Fruit fly (Drosophila melanogaster) whole organism, prepupa: ENCODE results near the gene CG10674.

Experiments used
- Blimp-1 ChIP-seq: fragments of 200-800 bp; sonication (Bioruptor generic); optimal IDR thresholded peaks from 3 replicates; lab custom pipeline; 2017; ENCODE audit warnings: missing biosample characterization, missing genetic modification characterization, mild to moderate bottlenecking, moderate library complexity, missing genetic modification reagents
- CG10669 ChIP-seq: fragments of 200-800 bp; sonication (Bioruptor generic); optimal IDR thresholded peaks from 3 replicates; lab custom pipeline; 2018; ENCODE audit warnings: missing biosample characterization, mild to moderate bottlenecking, missing genetic modification characterization, moderate library complexity
- CG11294 ChIP-seq: fragments of 200-800 bp; sonication (Bioruptor generic); IDR thresholded peaks from 2 replicates; pipeline ENCODE4 v1.3.6; 2022; ENCODE audit warnings: missing biosample characterization, missing genetic modification characterization
- CG11762 ChIP-seq: fragments of 200-800 bp; sonication (Bioruptor generic); optimal IDR thresholded peaks from 3 replicates; lab custom pipeline; 2016; ENCODE audit warnings: missing biosample characterization, missing genetic modification characterization; ENCODE audit not compliant: insufficient read depth
- CG11902 ChIP-seq: fragments of 200-800 bp; sonication (Bioruptor generic); optimal IDR thresholded peaks from 3 replicates; lab custom pipeline; 2016; ENCODE audit warnings: missing biosample characterization, missing genetic modification characterization
- CG15336 ChIP-seq: fragments of 200-800 bp; sonication (Bioruptor generic); IDR thresholded peaks from 2 replicates; pipeline ENCODE4 v1.3.6; 2022; ENCODE audit warnings: missing biosample characterization, missing genetic modification characterization
- CG1621 ChIP-seq: fragments of 200-800 bp; sonication (Bioruptor generic); optimal IDR thresholded peaks from 3 replicates; lab custom pipeline; 2018; ENCODE audit warnings: missing biosample characterization, mild to moderate bottlenecking, missing genetic modification characterization
- CG16779 ChIP-seq: fragments of 200-800 bp; sonication (Bioruptor generic); optimal IDR thresholded peaks from 3 replicates; lab custom pipeline; 2017; ENCODE audit warnings: missing biosample characterization, mild to moderate bottlenecking, missing genetic modification characterization
- CG31627 ChIP-seq: fragments of 200-800 bp; sonication (Bioruptor generic); optimal IDR thresholded peaks from 3 replicates; lab custom pipeline; 2016; ENCODE audit warnings: missing biosample characterization, missing genetic modification characterization
- CG32006 ChIP-seq: fragments of 200-800 bp; sonication (Bioruptor generic); optimal IDR thresholded peaks from 3 replicates; lab custom pipeline; 2017; ENCODE audit warnings: missing biosample characterization, mild to moderate bottlenecking, missing genetic modification characterization
- CG34406 ChIP-seq: fragments of 200-800 bp; sonication (Bioruptor generic); optimal IDR thresholded peaks from 3 replicates; lab custom pipeline; 2016; ENCODE audit warnings: missing biosample characterization, missing genetic modification characterization
- CG3919 ChIP-seq: fragments of 200-800 bp; sonication (Bioruptor generic); optimal IDR thresholded peaks from 3 replicates; lab custom pipeline; 2016; ENCODE audit warnings: missing biosample characterization, missing genetic modification characterization
- CG6163 ChIP-seq: fragments of 200-800 bp; sonication (Bioruptor generic); IDR thresholded peaks from 3 replicates; pipeline ENCODE4 v1.3.6; 2022; ENCODE audit warnings: missing biosample characterization, missing genetic modification characterization
- CG6276 ChIP-seq: fragments of 200-800 bp; sonication (Bioruptor generic); optimal IDR thresholded peaks from 2 replicates; lab custom pipeline; 2017; ENCODE audit warnings: missing biosample characterization, mild to moderate bottlenecking, missing genetic modification characterization
- CG6792 ChIP-seq: fragments of 200-800 bp; sonication (Bioruptor generic); optimal IDR thresholded peaks from 3 replicates; lab custom pipeline; 2016; ENCODE audit warnings: missing biosample characterization, missing genetic modification characterization
- CG6854 ChIP-seq: fragments of 200-800 bp; sonication (Bioruptor generic); optimal IDR thresholded peaks from 2 replicates; lab custom pipeline; 2017; ENCODE audit warnings: missing biosample characterization, mild to moderate bottlenecking, missing genetic modification characterization
- CG7368 ChIP-seq: fragments of 200-800 bp; sonication (Bioruptor generic); optimal IDR thresholded peaks from 3 replicates; lab custom pipeline; 2016; ENCODE audit warnings: missing biosample characterization, missing genetic modification characterization
- CG8319 ChIP-seq: fragments of 200-800 bp; sonication (Bioruptor generic); optimal IDR thresholded peaks from 3 replicates; lab custom pipeline; 2016; ENCODE audit warnings: missing biosample characterization, missing genetic modification characterization
- CG8632 ChIP-seq: fragments of 200-800 bp; sonication (Bioruptor generic); optimal IDR thresholded peaks from 3 replicates; lab custom pipeline; 2016; ENCODE audit warnings: missing biosample characterization, missing genetic modification characterization
- Eip75B ChIP-seq: fragments of 200-800 bp; sonication (Bioruptor generic); optimal IDR thresholded peaks from 3 replicates; lab custom pipeline; 2016; ENCODE audit warnings: missing biosample characterization, missing genetic modification characterization
- Eip78C ChIP-seq: fragments of 200-800 bp; sonication (Bioruptor generic); peaks from one replicate; lab custom pipeline; 2016; ENCODE audit warnings: missing biosample characterization, missing genetic modification characterization
- Eip93F ChIP-seq: fragments of 200-800 bp; sonication (Bioruptor generic); optimal IDR thresholded peaks from 2 replicates; lab custom pipeline; 2016; ENCODE audit warnings: missing biosample characterization, mild to moderate bottlenecking, missing genetic modification characterization
- Ets21C ChIP-seq: fragments of 200-800 bp; sonication (Bioruptor generic); optimal IDR thresholded peaks from 3 replicates; lab custom pipeline; 2016; ENCODE audit warnings: missing biosample characterization, missing genetic modification characterization
- Hr38 ChIP-seq: sonication (Bioruptor generic); optimal IDR thresholded peaks from 2 replicates; lab custom pipeline; 2016; ENCODE audit warnings: missing biosample characterization, missing genetic modification characterization
- Hr39 ChIP-seq: fragments of 200-800 bp; sonication (Bioruptor generic); optimal IDR thresholded peaks from 2 replicates; lab custom pipeline; 2016; ENCODE audit warnings: missing biosample characterization, missing genetic modification characterization
- Hr4 ChIP-seq: fragments of 200-800 bp; sonication (Bioruptor generic); optimal IDR thresholded peaks from 3 replicates; lab custom pipeline; 2016; ENCODE audit warnings: missing biosample characterization, missing genetic modification characterization
- Lpt ChIP-seq: fragments of 200-800 bp; sonication (Bioruptor generic); optimal IDR thresholded peaks from 3 replicates; lab custom pipeline; 2016; ENCODE audit warnings: missing biosample characterization, missing genetic modification characterization
- Met ChIP-seq: fragments of 200-800 bp; sonication (Bioruptor generic); optimal IDR thresholded peaks from 3 replicates; lab custom pipeline; 2016; ENCODE audit warnings: missing biosample characterization, missing genetic modification characterization
- OdsH ChIP-seq: fragments of 200-800 bp; sonication (Bioruptor generic); optimal IDR thresholded peaks from 3 replicates; lab custom pipeline; 2016; ENCODE audit warnings: missing biosample characterization, missing genetic modification characterization
- Sox102F ChIP-seq: fragments of 200-800 bp; sonication (Bioruptor generic); optimal IDR thresholded peaks from 2 replicates; lab custom pipeline; 2016; ENCODE audit warnings: missing biosample characterization, mild to moderate bottlenecking, missing genetic modification characterization
- Sox14 ChIP-seq: fragments of 200-800 bp; sonication (Bioruptor generic); optimal IDR thresholded peaks from 3 replicates; lab custom pipeline; 2016; ENCODE audit warnings: missing biosample characterization, missing genetic modification characterization
- Sox15 ChIP-seq: fragments of 200-800 bp; sonication (Bioruptor generic); optimal IDR thresholded peaks from 3 replicates; lab custom pipeline; 2016; ENCODE audit warnings: missing biosample characterization, missing genetic modification characterization
- achi ChIP-seq: fragments of 200-800 bp; sonication (Bioruptor generic); optimal IDR thresholded peaks from 3 replicates; lab custom pipeline; 2016; ENCODE audit warnings: missing biosample characterization, missing genetic modification characterization
- acj6 ChIP-seq: fragments of 200-800 bp; sonication (Bioruptor generic); optimal IDR thresholded peaks from 3 replicates; lab custom pipeline; 2016; ENCODE audit warnings: missing biosample characterization, missing genetic modification characterization
- cyc ChIP-seq: fragments of 200-800 bp; sonication (Bioruptor generic); optimal IDR thresholded peaks from 3 replicates; lab custom pipeline; 2016; ENCODE audit warnings: missing biosample characterization, missing genetic modification characterization
- dac ChIP-seq: fragments of 200-800 bp; sonication (Bioruptor generic); optimal IDR thresholded peaks from 2 replicates; lab custom pipeline; 2017; ENCODE audit warnings: missing biosample characterization, mild to moderate bottlenecking, missing genetic modification characterization
- eg ChIP-seq: fragments of 200-800 bp; sonication (Bioruptor generic); IDR thresholded peaks from 3 replicates; pipeline ENCODE4 v1.3.6; 2022; ENCODE audit warnings: missing biosample characterization, missing genetic modification characterization
- esn ChIP-seq: fragments of 200-800 bp; sonication (Bioruptor generic); optimal IDR thresholded peaks from 2 replicates; lab custom pipeline; 2016; ENCODE audit warnings: missing biosample characterization, mild to moderate bottlenecking, missing genetic modification characterization, moderate library complexity
- fd59A ChIP-seq: fragments of 200-800 bp; sonication (Bioruptor generic); optimal IDR thresholded peaks from 2 replicates; lab custom pipeline; 2017; ENCODE audit warnings: missing biosample characterization, mild to moderate bottlenecking, missing genetic modification characterization, missing genetic modification reagents
- fkh ChIP-seq: fragments of 200-800 bp; sonication (Bioruptor generic); optimal IDR thresholded peaks from 3 replicates; lab custom pipeline; 2017; ENCODE audit warnings: missing biosample characterization, mild to moderate bottlenecking, missing genetic modification characterization, moderate library complexity
- lz ChIP-seq: fragments of 200-800 bp; sonication (Bioruptor generic); optimal IDR thresholded peaks from 3 replicates; lab custom pipeline; 2016; ENCODE audit warnings: missing biosample characterization, missing genetic modification characterization
- net ChIP-seq: fragments of 200-800 bp; sonication (Bioruptor generic); optimal IDR thresholded peaks from 3 replicates; lab custom pipeline; 2016; ENCODE audit warnings: missing biosample characterization, missing genetic modification characterization
- salr ChIP-seq, 2 experiments: fragments of 200-800 bp; sonication (Bioruptor generic); optimal IDR thresholded peaks; 3 replicates each; lab custom pipeline; 2016 to 2018; ENCODE audit warnings: missing biosample characterization in 2 of 2, missing genetic modification characterization in 2 of 2, mild to moderate bottlenecking in 1 of 2
- ss ChIP-seq, 2 experiments: fragments of 200-800 bp; sonication (Bioruptor generic); optimal IDR thresholded peaks; 2 replicates in 1 of 2; 3 replicates in 1 of 2; lab custom pipeline; 2017 to 2018; ENCODE audit warnings: mild to moderate bottlenecking in 2 of 2, missing biosample characterization in 2 of 2, missing genetic modification characterization in 2 of 2, moderate library complexity in 1 of 2
- svp ChIP-seq: fragments of 200-800 bp; sonication (Bioruptor generic); peaks from one replicate; lab custom pipeline; 2016; ENCODE audit warnings: missing biosample characterization, missing genetic modification characterization
- topi ChIP-seq: fragments of 200-800 bp; sonication (Bioruptor generic); optimal IDR thresholded peaks from 3 replicates; lab custom pipeline; 2016; ENCODE audit warnings: missing biosample characterization, missing genetic modification characterization
- vri ChIP-seq: fragments of 200-800 bp; sonication (Bioruptor generic); optimal IDR thresholded peaks from 3 replicates; lab custom pipeline; 2016; ENCODE audit warnings: missing biosample characterization, mild to moderate bottlenecking, missing genetic modification characterization

Gene CG10674

DNA sequence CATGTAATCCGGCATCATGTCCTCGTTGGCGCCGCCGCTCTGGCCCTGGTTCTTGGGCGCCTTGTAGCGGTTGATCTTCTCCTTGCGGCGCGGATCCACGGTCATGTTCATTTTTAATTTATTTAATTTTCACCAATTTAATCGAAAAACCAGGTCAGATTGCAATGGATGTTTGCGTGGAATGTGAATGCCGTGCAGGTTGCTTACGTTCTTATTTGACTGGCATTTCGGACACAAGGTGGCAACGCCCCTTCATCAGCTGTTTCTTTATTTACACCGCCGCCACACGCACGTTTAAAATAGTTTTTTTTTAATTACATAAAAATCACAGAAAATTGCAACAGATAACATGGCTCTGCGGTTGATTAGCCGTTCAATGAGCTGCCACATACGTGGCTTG is at the start of gene CG10674, which contains the start of gene CG4611:
TSS of gene CG10674 (minus strand) at position 170 of the 400 bp plus-strand sequence.
TSS of gene CG4611 (plus strand) at position 254 of the 400 bp plus-strand sequence.
- TF ChIP-seq Eip78C (GFP tag; lab: Kevin White, UChicago) (peak; percentile 64), OdsH (GFP tag; lab: Kevin White, UChicago) (no peak), svp (GFP tag; lab: Kevin White, UChicago) (peak; percentile 56), Sox102F (GFP tag; lab: Kevin White, UChicago) (no peak), fkh (GFP tag; lab: Kevin White, UChicago) (peak; percentile 81), Sox14 (GFP tag; lab: Kevin White, UChicago) (peak; percentile 34)
- TF ChIP-seq, all 60 proteins: peak for 4

DNA sequence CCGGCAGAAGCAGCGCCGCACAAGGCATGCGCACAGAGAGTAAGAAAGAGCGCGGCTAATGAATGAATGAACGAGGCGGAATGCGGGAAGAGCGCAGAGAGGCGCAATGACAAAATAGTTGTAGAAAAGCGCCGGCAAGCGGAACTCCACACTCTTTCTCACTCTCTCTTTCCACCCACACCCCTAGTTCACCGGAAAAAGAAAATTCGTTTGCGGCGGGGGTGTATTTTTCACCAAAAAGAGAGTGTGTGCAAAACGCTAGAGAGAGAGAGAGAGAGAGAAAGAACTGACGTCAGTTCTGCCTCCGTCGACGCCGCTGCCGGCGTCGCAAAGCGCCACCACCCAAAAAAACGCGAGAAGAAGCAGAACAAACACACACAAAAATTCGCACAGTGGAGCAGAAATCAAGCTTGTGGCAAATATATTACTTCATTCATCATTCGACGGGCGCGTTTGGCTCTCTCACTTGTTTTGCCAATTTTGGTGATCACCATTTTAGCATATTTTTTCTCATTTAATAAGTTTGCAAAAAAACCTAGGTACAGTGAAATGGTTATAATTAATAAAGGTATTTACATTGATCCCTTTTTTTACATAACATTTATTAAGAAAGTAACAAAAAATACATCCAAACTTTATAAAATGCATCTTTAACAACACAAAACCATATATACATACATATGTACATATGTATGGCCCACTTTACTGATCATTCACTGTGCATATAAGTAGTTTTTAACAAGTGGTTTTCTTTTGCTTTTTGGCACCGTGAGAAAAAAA is 49.0 kb upstream of the CG10674 start:
- TF ChIP-seq net (no peak), Eip78C (GFP tag; lab: Kevin White, UChicago) (peak; percentile 42), CG8319 (GFP tag; lab: Kevin White, UChicago) (no peak), lz (GFP tag; lab: Kevin White, UChicago) (peak; percentile 44), Lpt (GFP tag; lab: Kevin White, UChicago) (no peak), topi (GFP tag; lab: Kevin White, UChicago) (peak; percentile 59), ss (GFP tag; optimal IDR thresholded peaks at IDR 0.05; lab: Kevin White, UChicago) (peak in 1 of 2 experiments; percentile 45), CG15336 (no peak; the same call in 1 of the 2 replicates), Hr4 (peak; percentile 60), CG6792 (GFP tag; lab: Kevin White, UChicago) (no peak), Sox14 (GFP tag; lab: Kevin White, UChicago) (peak; percentile 17), CG7368 (no peak), salr (GFP tag; optimal IDR thresholded peaks at IDR 0.05; lab: Kevin White, UChicago) (no peak), dac (GFP tag; lab: Kevin White, UChicago) (no peak), CG11294 (no peak), Met (GFP tag; lab: Kevin White, UChicago) (peak; percentile 46), acj6 (GFP tag; lab: Kevin White, UChicago) (peak; percentile 28), esn (GFP tag; lab: Kevin White, UChicago) (peak; percentile 33), CG11762 (no peak), eg (GFP tag; lab: Robert Waterston, UW) (0 out of 3 replicates have a peak, but pooled peaks have one; percentile 9), CG1621 (no peak), Hr38 (no peak), cyc (GFP tag; lab: Kevin White, UChicago) (no peak), achi (GFP tag; lab: Kevin White, UChicago) (peak; percentile 14), fkh (GFP tag; lab: Kevin White, UChicago) (peak; percentile 46), svp (GFP tag; lab: Kevin White, UChicago) (peak; percentile 67), Eip93F (no peak), CG34406 (GFP tag; lab: Kevin White, UChicago) (peak; percentile 27), CG31627 (GFP tag; lab: Kevin White, UChicago) (peak; percentile 30), CG32006 (GFP tag; lab: Kevin White, UChicago) (peak; percentile 48), Sox102F (GFP tag; lab: Kevin White, UChicago) (peak; percentile 35), CG11902 (no peak), CG6276 (GFP tag; lab: Kevin White, UChicago) (peak; percentile 29), CG3919 (GFP tag; lab: Kevin White, UChicago) (peak; percentile 22), Sox15 (GFP tag; lab: Kevin White, UChicago) (no peak), CG6854 (GFP tag; lab: Kevin White, UChicago) (peak; percentile 53), vri (GFP tag; lab: Kevin White, UChicago) (peak; percentile 51), fd59A (GFP tag; lab: Kevin White, UChicago) (no peak), CG16779 (tag; lab: Kevin White, UChicago) (peak; percentile 59), Hr39 (GFP tag; lab: Kevin White, UChicago) (peak; percentile 49), CG6163 (GFP tag; lab: Robert Waterston, UW) (0 out of 3 replicates have a peak, but pooled peaks have one; percentile 6), CG10669 (GFP tag; lab: Kevin White, UChicago) (no peak), CG8632 (peak; percentile 41), Ets21C (GFP tag; lab: Kevin White, UChicago) (peak; percentile 20), Eip75B (GFP tag; lab: Kevin White, UChicago) (no peak), Blimp-1 (GFP tag; lab: Kevin White, UChicago) (no peak)
